Worm (Caenorhabditis elegans): Measurements from ENCODE around the gene K12H6.9.

K12H6.9 gene

ce11 chrII:2824169-2824568 is at the start of gene K12H6.9, which contains the start of gene K12H6.4:
Gene K12H6.9 (plus strand): TSS chrII:2824404.
Gene K12H6.4 (minus strand): TSS chrII:2824269.
- no peak for TF ChIP-seq ces-1 (GFP tag; optimal IDR thresholded peaks at IDR 0.05)
- no peak for TF ChIP-seq unc-62 (GFP tag; optimal IDR thresholded peaks at IDR 0.05)
- no peak for TF ChIP-seq lin-13 (tag; optimal IDR thresholded peaks at IDR 0.05)
- TF ChIP-seq elt-3 (tag; optimal IDR thresholded peaks at IDR 0.05), result no peak
- no peak for TF ChIP-seq ztf-11 (tag; optimal IDR thresholded peaks at IDR 0.05)
- TF ChIP-seq bed-3 (GFP tag; optimal IDR thresholded peaks at IDR 0.05), result no peak

- TF ChIP-seq ces-1 (GFP tag; optimal IDR thresholded peaks at IDR 0.05) (no peak), elt-3 (tag; optimal IDR thresholded peaks at IDR 0.05) (no peak), lin-32 (GFP tag; optimal IDR thresholded peaks at IDR 0.05) (no peak), nhr-2 (tag; optimal IDR thresholded peaks at IDR 0.05) (no peak), mls-2 (tag; optimal IDR thresholded peaks at IDR 0.05) (no peak), nhr-28 (tag; optimal IDR thresholded peaks at IDR 0.05) (no peak), unc-120 (tag; optimal IDR thresholded peaks at IDR 0.05; ENCODE audit: poor library complexity, severe bottlenecking) (no peak), hlh-1 (tag; optimal IDR thresholded peaks at IDR 0.05) (no peak), ceh-39 (tag; optimal IDR thresholded peaks at IDR 0.05) (no peak), mab-5 (tag; optimal IDR thresholded peaks at IDR 0.05) (no peak), tbx-8 (GFP tag; optimal IDR thresholded peaks at IDR 0.05) (no peak), unc-39 (tag; optimal IDR thresholded peaks at IDR 0.05) (no peak), lin-13 (tag; optimal IDR thresholded peaks at IDR 0.05) (no peak), cnd-1 (tag; optimal IDR thresholded peaks at IDR 0.05) (no peak), ztf-11 (tag; optimal IDR thresholded peaks at IDR 0.05) (no peak), ceh-83 (GFP tag; optimal IDR thresholded peaks at IDR 0.05) (no peak), pha-4 (tag; optimal IDR thresholded peaks at IDR 0.05) (no peak), snpc-4 (tag; optimal IDR thresholded peaks at IDR 0.05) (no peak), ham-2 (GFP tag; optimal IDR thresholded peaks at IDR 0.05) (no peak)
Measured at ce11 chrII:2774904-2775303, 49.3 kb upstream of the K12H6.9 start, which contains the start of gene fbxb-111. Gene fbxb-111 (minus strand): TSS chrII:2775004.

- TF ChIP-seq sptf-1 (tag; optimal IDR thresholded peaks at IDR 0.05) (no peak), drap-1 (GFP tag; optimal IDR thresholded peaks at IDR 0.05) (no peak)
Measured at ce11 chrII:2777846-2778245, 46.4 kb upstream of the K12H6.9 start, which contains the start of gene F08D12.4. Gene F08D12.4 (plus strand): TSS chrII:2778146.

ce11 chrII:2779253-2779652 is 45.0 kb upstream of the K12H6.9 start, which contains the start of gene F08D12.3:
Gene F08D12.3 (plus strand): TSS chrII:2779553.
- TF ChIP-seq blmp-1 (tag; optimal IDR thresholded peaks at IDR 0.05), result no peak

- TF ChIP-seq lsy-2 (tag; optimal IDR thresholded peaks at IDR 0.05), result no peak
- TF ChIP-seq cnd-1 (tag; optimal IDR thresholded peaks at IDR 0.05), result no peak
- TF ChIP-seq mab-5 (tag; optimal IDR thresholded peaks at IDR 0.05), result no peak
- TF ChIP-seq blmp-1 (tag; optimal IDR thresholded peaks at IDR 0.05), result no peak
- TF ChIP-seq ceh-39 (tag; optimal IDR thresholded peaks at IDR 0.05), result no peak
- TF ChIP-seq drap-1 (GFP tag; optimal IDR thresholded peaks at IDR 0.05), result no peak
Measured at ce11 chrII:2780804-2781203, 43.4 kb upstream of the K12H6.9 start.

- TF ChIP-seq ztf-11 (tag; optimal IDR thresholded peaks at IDR 0.05), result no peak
- TF ChIP-seq nhr-2 (tag; optimal IDR thresholded peaks at IDR 0.05), result no peak
- no peak for TF ChIP-seq mep-1 (tag; optimal IDR thresholded peaks at IDR 0.05)
- no peak for TF ChIP-seq unc-62 (GFP tag; optimal IDR thresholded peaks at IDR 0.05)
- no peak for TF ChIP-seq drap-1 (GFP tag; optimal IDR thresholded peaks at IDR 0.05)
- no peak for TF ChIP-seq ceh-43 (GFP tag; optimal IDR thresholded peaks at IDR 0.05)
Measured at ce11 chrII:2781355-2781754, 42.8 kb upstream of the K12H6.9 start, which contains the start of gene F08D12.2. Gene F08D12.2 (plus strand): TSS chrII:2781655.

ce11 chrII:2783380-2783779 is 40.8 kb upstream of the K12H6.9 start:
- TF ChIP-seq M03D4.4 (tag; optimal IDR thresholded peaks at IDR 0.05) (no peak), mls-2 (tag; optimal IDR thresholded peaks at IDR 0.05) (no peak), lin-32 (GFP tag; optimal IDR thresholded peaks at IDR 0.05) (no peak), nhr-2 (tag; optimal IDR thresholded peaks at IDR 0.05) (no peak), flh-1 (GFP tag; optimal IDR thresholded peaks at IDR 0.05) (no peak), snpc-4 (tag; optimal IDR thresholded peaks at IDR 0.05) (no peak), mep-1 (tag; optimal IDR thresholded peaks at IDR 0.05) (no peak), ceh-39 (tag; optimal IDR thresholded peaks at IDR 0.05) (no peak), ztf-11 (tag; optimal IDR thresholded peaks at IDR 0.05) (no peak), unc-39 (tag; optimal IDR thresholded peaks at IDR 0.05) (no peak), unc-62 (GFP tag; optimal IDR thresholded peaks at IDR 0.05) (no peak), ceh-43 (GFP tag; optimal IDR thresholded peaks at IDR 0.05) (no peak), lsy-2 (tag; optimal IDR thresholded peaks at IDR 0.05) (no peak), lin-13 (tag; optimal IDR thresholded peaks at IDR 0.05) (no peak), bed-3 (GFP tag; optimal IDR thresholded peaks at IDR 0.05) (no peak), nhr-76 (tag; optimal IDR thresholded peaks at IDR 0.05) (no peak), zip-8 (tag; optimal IDR thresholded peaks at IDR 0.05) (no peak), pha-4 (tag; optimal IDR thresholded peaks at IDR 0.05) (no peak), mab-5 (tag; optimal IDR thresholded peaks at IDR 0.05) (no peak)

Data from whole organism, mixed stage, embryonic.